Fruit fly (Drosophila melanogaster): ENCODE data around the gene CG18170.

CG18170 gene

DNA sequence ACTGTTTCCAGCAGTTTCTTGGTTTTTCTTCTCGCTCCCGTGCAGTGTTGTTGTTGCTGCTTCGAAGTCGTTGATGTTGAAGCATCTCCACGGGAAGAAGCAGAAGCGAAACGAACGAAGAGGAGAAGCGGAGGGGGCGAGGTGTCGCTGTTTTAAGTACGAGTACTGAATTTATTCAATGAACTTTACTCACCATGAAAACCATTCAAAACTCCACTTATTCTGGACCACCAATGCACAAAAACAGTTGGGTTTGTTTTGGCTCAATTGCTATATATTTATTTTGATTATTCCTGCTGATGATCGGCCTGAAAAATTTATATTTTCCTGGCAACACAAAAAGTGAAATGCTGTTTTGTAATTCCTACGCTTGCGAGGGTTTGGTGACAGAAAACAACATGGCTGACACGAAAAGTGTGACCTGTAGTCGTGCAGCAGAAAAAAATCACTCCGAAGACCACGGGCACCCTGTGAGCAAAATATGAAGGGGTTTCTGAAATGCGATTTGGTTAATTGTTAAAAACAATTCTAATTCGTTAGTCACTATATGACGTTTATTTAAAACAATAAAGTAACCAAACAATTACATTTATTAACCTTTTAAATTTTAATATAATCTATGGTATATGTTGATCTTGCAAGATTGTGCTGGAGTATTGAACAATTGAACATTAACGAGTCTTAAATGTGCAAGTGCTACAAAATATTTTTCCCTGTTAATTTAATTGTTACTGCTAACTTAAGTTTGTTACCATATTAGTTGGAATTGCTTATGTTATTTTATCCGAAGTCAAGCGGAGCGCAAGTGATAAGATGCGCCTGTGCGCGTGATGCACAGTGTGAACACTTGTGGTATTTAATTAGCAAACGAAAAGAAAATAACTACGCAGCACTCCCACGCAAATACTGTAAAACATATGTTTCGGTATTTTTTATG lies 34.3 kb upstream of the CG18170 start, which contains the start of gene CG7879 (continued):
- no peak for TF ChIP-seq wdn (GFP tag; IDR thresholded peaks at IDR 0.05)
- peak; percentile 75 for TF ChIP-seq nmo (GFP tag; optimal IDR thresholded peaks at IDR 0.05)
- TF ChIP-seq HLH3B (GFP tag; IDR thresholded peaks at IDR 0.05), result no peak
- peak; percentile 46 for TF ChIP-seq mam (GFP tag; optimal IDR thresholded peaks at IDR 0.05)
- TF ChIP-seq cato (GFP tag; optimal IDR thresholded peaks at IDR 0.05; ENCODE audit: borderline replicate concordance), result no peak
- no peak for TF ChIP-seq CG2875 (GFP tag; optimal IDR thresholded peaks at IDR 0.05)
- peak; percentile 22 for TF ChIP-seq CG13775 (GFP tag; optimal IDR thresholded peaks at IDR 0.05)
- no peak for TF ChIP-seq CG2129 (GFP tag; IDR thresholded peaks at IDR 0.05; ENCODE audit: partially characterized antibody)
- TF ChIP-seq CG9932 (GFP tag; IDR thresholded peaks at IDR 0.05), result peak; percentile 27; the same call in 1 of the 2 replicates
- TF ChIP-seq CG5245 (GFP tag; optimal IDR thresholded peaks at IDR 0.05), result no peak
- TF ChIP-seq Hand (GFP tag; optimal IDR thresholded peaks at IDR 0.05), result peak; percentile 25
- TF ChIP-seq h (optimal IDR thresholded peaks at IDR 0.05), result no peak
- TF ChIP-seq PHDP (tag; optimal IDR thresholded peaks at IDR 0.05), result no peak
- TF ChIP-seq Asciz (GFP tag; optimal IDR thresholded peaks at IDR 0.05), result no peak
- no peak for TF ChIP-seq sens-2 (GFP tag; IDR thresholded peaks at IDR 0.05)
- TF ChIP-seq chn (GFP tag; optimal IDR thresholded peaks at IDR 0.05), result no peak
- TF ChIP-seq Aef1 (GFP tag; IDR thresholded peaks at IDR 0.05), result no peak
- no peak for TF ChIP-seq CG3163 (GFP tag; optimal IDR thresholded peaks at IDR 0.05)
- TF ChIP-seq Adf1 (GFP tag; IDR thresholded peaks at IDR 0.05), result no peak
- no peak for TF ChIP-seq dati (GFP tag; IDR thresholded peaks at IDR 0.05)
- TF ChIP-seq cg (GFP tag; optimal IDR thresholded peaks at IDR 0.05), result no peak
- no peak for TF ChIP-seq rib (GFP tag; IDR thresholded peaks at IDR 0.05)
- TF ChIP-seq HHEX (GFP tag; optimal IDR thresholded peaks at IDR 0.05), result peak; percentile 22
- no peak for TF ChIP-seq CG6654 (GFP tag; optimal IDR thresholded peaks at IDR 0.05)
- 0 out of 3 replicates have a peak, but pooled peaks have one; percentile 35 for TF ChIP-seq CG6791 (GFP tag; IDR thresholded peaks at IDR 0.05; ENCODE audit: partially characterized antibody)
- TF ChIP-seq CG32532 (GFP tag; IDR thresholded peaks at IDR 0.05), result no peak
- TF ChIP-seq org-1 (GFP tag; optimal IDR thresholded peaks at IDR 0.05), result no peak
- TF ChIP-seq Hr39 (optimal IDR thresholded peaks at IDR 0.05), result no peak
- TF ChIP-seq pros (GFP tag; optimal IDR thresholded peaks at IDR 0.05), result no peak
- TF ChIP-seq D (optimal IDR thresholded peaks at IDR 0.05), result no peak
- TF ChIP-seq D (GFP tag; optimal IDR thresholded peaks at IDR 0.05), result no peak
- no peak for TF ChIP-seq gsb (GFP tag; IDR thresholded peaks at IDR 0.05)
- TF ChIP-seq CG6813 (GFP tag; optimal IDR thresholded peaks at IDR 0.05), result no peak
- TF ChIP-seq kni (GFP tag; optimal IDR thresholded peaks at IDR 0.05), result no peak
- no peak for TF ChIP-seq ind (GFP tag; optimal IDR thresholded peaks at IDR 0.05)
- no peak for TF ChIP-seq CG33557 (GFP tag; optimal IDR thresholded peaks at IDR 0.05)
- no peak for TF ChIP-seq CG6683 (GFP tag; optimal IDR thresholded peaks at IDR 0.05)
- peak; percentile 25 for TF ChIP-seq sisA (GFP tag; IDR thresholded peaks at IDR 0.05)
- TF ChIP-seq CG34422 (GFP tag; IDR thresholded peaks at IDR 0.05), result peak; percentile 10; the same call in 1 of the 3 replicates
- no peak for TF ChIP-seq CG8359 (GFP tag; optimal IDR thresholded peaks at IDR 0.05; ENCODE audit: borderline replicate concordance)
- no peak for TF ChIP-seq dmrt99B (tag; optimal IDR thresholded peaks at IDR 0.05)
- 0 out of 3 replicates have a peak, but pooled peaks have one; percentile 17 for TF ChIP-seq Dbx (GFP tag; IDR thresholded peaks at IDR 0.05)
- no peak for TF ChIP-seq ranshi (GFP tag; IDR thresholded peaks at IDR 0.05)
- TF ChIP-seq CG11085 (GFP tag; IDR thresholded peaks at IDR 0.05), result no peak
- TF ChIP-seq ssp (GFP tag; IDR thresholded peaks at IDR 0.05), result peak; percentile 89
- no peak for TF ChIP-seq CG34224 (GFP tag; IDR thresholded peaks at IDR 0.05; ENCODE audit: partially characterized antibody)
- TF ChIP-seq CG30403 (GFP tag; optimal IDR thresholded peaks at IDR 0.05), result peak; percentile 68
- TF ChIP-seq oc (tag; optimal IDR thresholded peaks at IDR 0.05), result no peak
- peak; percentile 32 for TF ChIP-seq dmrt11E (tag; optimal IDR thresholded peaks at IDR 0.05)

All from whole organism, embryonic.